Worm (Caenorhabditis elegans): ENCODE data around the gene F52E1.14.

Gene F52E1.14

DNA sequence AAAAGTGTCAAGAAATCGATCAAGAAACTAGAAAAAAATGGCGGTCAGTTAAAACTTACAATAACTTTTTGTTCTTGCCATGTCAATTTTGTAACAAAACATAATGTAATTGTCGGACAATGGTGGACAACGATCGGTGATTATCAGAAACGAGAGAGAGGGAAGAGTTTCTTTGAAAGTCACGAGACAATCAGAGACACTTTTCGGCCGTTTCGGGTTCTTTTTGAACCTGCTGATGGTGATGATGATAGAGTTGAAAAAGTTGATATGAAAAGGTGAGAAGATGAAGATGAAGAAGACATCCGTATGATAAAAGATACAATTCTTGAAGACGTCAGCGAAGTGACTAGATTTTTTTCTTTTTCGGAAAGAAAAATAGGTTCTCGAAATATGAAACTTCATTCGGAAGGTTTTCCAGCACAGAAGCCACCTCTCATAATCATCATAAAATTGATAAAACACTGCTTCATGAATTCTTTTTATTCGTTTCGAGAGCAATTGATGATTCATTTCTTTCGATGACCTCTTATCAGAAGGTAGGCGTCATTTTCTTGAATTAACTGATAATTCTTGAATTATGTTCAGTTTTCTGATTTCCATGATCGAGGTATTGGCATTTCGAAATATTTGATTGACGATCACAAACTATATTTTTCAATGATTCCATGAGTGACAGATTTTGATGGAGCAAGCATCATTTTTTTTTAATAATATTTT lies 43.2 kb downstream of the F52E1.14 start:
- TF ChIP-seq pha-4 (GFP tag; IDR thresholded peaks at IDR 0.05) = no peak
- TF ChIP-seq pha-4 (tag; optimal IDR thresholded peaks at IDR 0.05) = no peak
- peak; percentile 29 for TF ChIP-seq cey-2 (tag; optimal IDR thresholded peaks at IDR 0.05; ENCODE audit: borderline replicate concordance, insufficient read depth)
- TF ChIP-seq dmd-6 (GFP tag; IDR thresholded peaks at IDR 0.05) = peak; percentile 79
- TF ChIP-seq zip-2 (tag; optimal IDR thresholded peaks at IDR 0.05) = no peak
- TF ChIP-seq hlh-11 (tag; optimal IDR thresholded peaks at IDR 0.05) = peak; percentile 41
- no peak for TF ChIP-seq egl-27 (tag; optimal IDR thresholded peaks at IDR 0.05)
- no peak for TF ChIP-seq D1046.2 (GFP tag; IDR thresholded peaks at IDR 0.05)
- no peak for TF ChIP-seq aha-1 (tag)
- no peak for TF ChIP-seq nhr-10 (tag; optimal IDR thresholded peaks at IDR 0.05)
- no peak for TF ChIP-seq pqm-1 (tag; optimal IDR thresholded peaks at IDR 0.05)
- no peak for TF ChIP-seq nhr-25 (tag; optimal IDR thresholded peaks at IDR 0.05; ENCODE audit: borderline replicate concordance, insufficient read depth)
- TF ChIP-seq lin-15B (tag; optimal IDR thresholded peaks at IDR 0.05) = no peak
- TF ChIP-seq snpc-4 (tag; optimal IDR thresholded peaks at IDR 0.05) = no peak
- 0 out of 2 replicates have a peak, but pooled peaks have one; percentile 8 for TF ChIP-seq tra-1 (GFP tag; IDR thresholded peaks at IDR 0.05)
- no peak for TF ChIP-seq daf-16 (GFP tag; optimal IDR thresholded peaks at IDR 0.05)
- TF ChIP-seq daf-16 (tag; optimal IDR thresholded peaks at IDR 0.05) = peak; percentile 4
- TF ChIP-seq Y5F2A.4 (GFP tag; optimal IDR thresholded peaks at IDR 0.05) = no peak
- no peak for TF ChIP-seq php-3 (GFP tag; IDR thresholded peaks at IDR 0.05)
- TF ChIP-seq hlh-30 (tag; optimal IDR thresholded peaks at IDR 0.05; ENCODE audit: insufficient read depth) = peak; percentile 67
- no peak for TF ChIP-seq aly-2 (tag; optimal IDR thresholded peaks at IDR 0.05)
- TF ChIP-seq nhr-41 (GFP tag; IDR thresholded peaks at IDR 0.05) = peak; percentile 40; the same call in 1 of the 2 replicates
- no peak for TF ChIP-seq ceh-82 (tag; optimal IDR thresholded peaks at IDR 0.05)
- TF ChIP-seq gei-8 (GFP tag; optimal IDR thresholded peaks at IDR 0.05) = no peak
- TF ChIP-seq zfp-2 (tag; optimal IDR thresholded peaks at IDR 0.05) = no peak
- TF ChIP-seq ama-1 (optimal IDR thresholded peaks at IDR 0.05) = no peak
- TF ChIP-seq zip-11 (GFP tag; IDR thresholded peaks at IDR 0.05) = no peak
- peak in 1 of 2 experiments; percentile 75 for TF ChIP-seq unc-62 (GFP tag; optimal IDR thresholded peaks at IDR 0.05 in 1 of 2)
- no peak for TF ChIP-seq unc-62 (tag; optimal IDR thresholded peaks at IDR 0.05)
- no peak for TF ChIP-seq vab-7 (GFP tag; IDR thresholded peaks at IDR 0.05)
- TF ChIP-seq nhr-6 (tag; optimal IDR thresholded peaks at IDR 0.05) = no peak
- no peak for TF ChIP-seq saeg-2 (GFP tag; IDR thresholded peaks at IDR 0.05)
- TF ChIP-seq nhr-77 (tag; optimal IDR thresholded peaks at IDR 0.05) = no peak
- no peak for TF ChIP-seq lsy-2 (tag; optimal IDR thresholded peaks at IDR 0.05)
- TF ChIP-seq ZK546.5 (tag; optimal IDR thresholded peaks at IDR 0.05) = no peak

DNA sequence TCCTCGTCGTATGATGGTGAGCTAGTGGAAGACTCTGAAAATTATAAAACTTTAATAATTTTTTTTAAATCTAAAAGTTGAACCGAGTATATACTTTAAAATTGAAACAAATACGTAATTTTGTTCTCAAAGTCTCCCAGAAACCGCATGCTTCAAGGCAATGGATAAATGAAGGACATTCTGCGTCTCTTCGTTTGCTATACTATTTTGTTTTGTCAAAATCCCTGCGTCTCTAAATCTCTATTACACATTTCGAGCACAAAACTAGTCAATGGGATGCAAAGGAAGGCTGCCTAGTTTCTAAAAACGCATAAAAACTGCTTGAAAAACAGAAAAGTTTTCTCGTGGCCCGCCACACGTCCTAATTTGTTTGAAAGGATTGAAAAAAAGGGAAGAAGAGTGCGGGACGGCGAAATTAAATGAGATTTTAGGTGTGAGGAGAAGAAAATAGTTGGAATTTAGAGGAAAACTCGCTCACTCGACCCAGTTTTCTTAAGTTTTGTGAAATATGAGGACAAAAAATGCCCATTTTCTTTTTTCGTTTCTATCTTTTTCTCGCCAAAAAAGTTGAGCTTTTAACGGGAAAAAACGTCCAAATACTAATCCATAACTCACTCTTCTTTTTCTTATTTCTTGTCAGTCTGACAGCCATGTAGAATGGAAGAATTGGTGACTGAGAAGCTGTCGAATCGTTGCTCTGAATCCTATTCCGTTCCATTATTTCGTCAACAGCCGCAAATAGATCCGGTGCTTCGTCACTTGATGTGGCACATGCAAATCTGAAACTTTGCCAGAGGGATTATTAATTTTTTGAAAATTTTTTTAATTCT lies 45.1 kb downstream of the F52E1.14 start:
- TF ChIP-seq lsy-2 (tag; optimal IDR thresholded peaks at IDR 0.05) (peak in 1 of 2 experiments; percentile 44), T20F7.1 (GFP tag; optimal IDR thresholded peaks at IDR 0.05) (no peak), mdl-1 (tag; optimal IDR thresholded peaks at IDR 0.05) (no peak), lin-1 (GFP tag; IDR thresholded peaks at IDR 0.05) (no peak), Y5F2A.4 (GFP tag; optimal IDR thresholded peaks at IDR 0.05) (no peak), tra-1 (GFP tag; IDR thresholded peaks at IDR 0.05) (no peak), aly-2 (tag; optimal IDR thresholded peaks at IDR 0.05) (no peak), snpc-4 (tag; optimal IDR thresholded peaks at IDR 0.05) (no peak), unc-62 (GFP tag; optimal IDR thresholded peaks at IDR 0.05 in 1 of 2) (peak in 1 of 2 experiments; percentile 96), unc-62 (tag; optimal IDR thresholded peaks at IDR 0.05) (no peak), nhr-111 (GFP tag; optimal IDR thresholded peaks at IDR 0.05) (no peak), mxl-2 (GFP tag; conservative IDR thresholded peaks at IDR 0.05) (no peak), hlh-30 (tag; optimal IDR thresholded peaks at IDR 0.05; ENCODE audit: insufficient read depth) (peak; percentile 38), Y75B8A.6 (GFP tag; IDR thresholded peaks at IDR 0.05) (no peak), vab-7 (GFP tag; IDR thresholded peaks at IDR 0.05) (no peak), F49E8.2 (tag; optimal IDR thresholded peaks at IDR 0.05; ENCODE audit: borderline replicate concordance) (no peak), hmg-1.1 (GFP tag; IDR thresholded peaks at IDR 0.05) (0 out of 2 replicates have a peak, but pooled peaks have one; percentile 22), nhr-25 (tag; optimal IDR thresholded peaks at IDR 0.05; ENCODE audit: borderline replicate concordance, insufficient read depth) (no peak), F44E2.7 (GFP tag; IDR thresholded peaks at IDR 0.05) (no peak), mes-2 (tag; optimal IDR thresholded peaks at IDR 0.05; ENCODE audit: poor library complexity, severe bottlenecking) (no peak), aha-1 (tag) (no peak)
